Worm (Caenorhabditis elegans): ENCODE results near the gene dre-1.

DNA sequence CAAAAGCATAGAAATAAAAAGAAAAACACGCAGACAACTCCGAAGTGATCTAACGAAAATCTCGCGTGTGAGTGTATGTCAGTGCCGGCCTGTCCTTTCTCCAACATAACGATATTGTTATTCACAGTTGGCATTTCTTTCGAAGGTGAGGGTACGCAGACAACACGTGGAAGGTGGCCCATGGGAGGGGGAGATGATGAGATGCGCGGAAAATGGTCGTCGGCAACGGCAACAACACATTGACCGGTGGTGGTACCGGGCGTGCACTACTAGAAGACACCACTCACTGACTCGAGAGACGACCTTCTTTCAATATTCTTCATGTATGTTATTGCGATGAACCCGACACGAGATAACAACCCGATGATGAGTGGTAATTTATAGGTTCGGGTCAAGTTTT lies 1.3 kb downstream of the dre-1 start:
- TF ChIP-seq crh-2 (tag; optimal IDR thresholded peaks at IDR 0.05) (no peak), nhr-12 (tag; optimal IDR thresholded peaks at IDR 0.05) (no peak), aly-2 (tag; optimal IDR thresholded peaks at IDR 0.05) (no peak), ztf-1 (GFP tag; conservative IDR thresholded peaks at IDR 0.05) (no peak), gmeb-1 (tag; optimal IDR thresholded peaks at IDR 0.05) (no peak), unc-62 (GFP tag; optimal IDR thresholded peaks at IDR 0.05) (no peak), nhr-25 (tag; optimal IDR thresholded peaks at IDR 0.05) (no peak), nhr-10 (tag; optimal IDR thresholded peaks at IDR 0.05) (no peak), lin-13 (GFP tag; optimal IDR thresholded peaks at IDR 0.05) (no peak)
